Worm (Caenorhabditis elegans) whole organism, early embryonic: ENCODE results near the gene fbxa-47.

Experiments
- B0310.2 ChIP-seq: sonication (generic microtip); optimal IDR thresholded peaks from 2 replicates; lab custom pipeline; 2016; ENCODE audit warnings: mild to moderate bottlenecking, missing genetic modification characterization, missing compliant biosample characterization
- aly-1 ChIP-seq: sonication (generic microtip); optimal IDR thresholded peaks from 2 replicates; lab custom pipeline; 2016; ENCODE audit warnings: missing genetic modification characterization, missing compliant biosample characterization
- ama-1 ChIP-seq: fragments of 150-350 bp; optimal IDR thresholded peaks from 2 replicates; lab custom pipeline; 2014
- ceh-13 ChIP-seq: fragments of 200-800 bp; sonication (Bioruptor generic); optimal IDR thresholded peaks from 2 replicates; lab custom pipeline; 2018; ENCODE audit warnings: mild to moderate bottlenecking, missing genetic modification characterization, missing compliant biosample characterization
- ceh-36 ChIP-seq: sonication (generic microtip); optimal IDR thresholded peaks from 2 replicates; lab custom pipeline; 2016; ENCODE audit warnings: missing genetic modification characterization, inconsistent platforms, missing compliant biosample characterization
- ets-7 ChIP-seq: sonication (generic microtip); optimal IDR thresholded peaks from 2 replicates; lab custom pipeline; 2016; ENCODE audit warnings: missing genotype, missing genetic modification characterization, missing compliant biosample characterization
- flt-1 ChIP-seq: fragments of 200-800 bp; sonication (Bioruptor generic); IDR thresholded peaks from 2 replicates; pipeline ENCODE4 v1.3.6; 2022; ENCODE audit warnings: missing genetic modification characterization, missing compliant biosample characterization
- hmg-4 ChIP-seq: fragments of 200-800 bp; sonication (Bioruptor generic); optimal IDR thresholded peaks from 2 replicates; lab custom pipeline; 2018; ENCODE audit warnings: mild to moderate bottlenecking, missing genetic modification characterization, missing compliant biosample characterization
- sea-1 ChIP-seq: fragments of 200-800 bp; sonication (Bioruptor generic); conservative IDR thresholded peaks from 2 replicates; pipeline ENCODE4 v1.3.6; 2022; ENCODE audit warnings: missing genetic modification characterization, missing compliant biosample characterization
- tbx-37 ChIP-seq: fragments of 200-800 bp; sonication (Bioruptor generic); conservative IDR thresholded peaks from 2 replicates; pipeline ENCODE4 v1.3.6; 2022; ENCODE audit warnings: missing genetic modification reagents, missing genetic modification characterization, missing compliant biosample characterization

DNA sequence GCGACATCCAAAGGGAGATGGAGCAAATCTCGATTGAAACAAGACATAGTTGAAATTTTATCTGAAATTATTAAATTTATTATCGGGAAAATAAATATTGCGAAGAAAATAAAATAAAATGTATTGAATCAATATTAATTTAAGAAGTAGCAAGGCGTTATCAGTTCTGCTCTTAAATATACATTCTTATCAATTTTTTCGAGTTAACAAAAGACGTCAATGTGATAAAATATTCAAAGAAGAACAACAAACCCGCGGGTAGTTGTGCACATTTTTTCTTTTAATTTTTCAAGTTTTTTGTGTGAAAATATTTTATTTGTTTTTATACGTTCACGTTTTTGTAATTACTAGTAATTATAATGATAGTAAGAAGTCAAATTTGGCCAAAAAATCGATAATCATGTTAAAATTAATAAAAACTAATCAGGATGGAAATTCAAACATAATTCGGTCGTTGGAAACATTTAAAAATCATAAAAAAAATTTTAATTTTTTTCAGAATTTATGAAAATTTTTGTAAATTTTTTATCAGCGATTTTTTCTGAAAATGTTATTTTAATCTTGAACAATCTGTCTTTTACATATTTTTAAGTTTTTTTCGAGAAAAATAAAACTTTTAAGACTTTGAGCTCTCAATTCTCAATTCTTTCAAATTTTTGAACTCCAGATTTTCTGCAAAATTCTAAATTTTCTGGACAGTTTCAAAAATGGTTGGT lies 33.9 kb upstream of the fbxa-47 start, which contains the start of gene fbxa-9:
- TF ChIP-seq B0310.2 (tag; lab: Kevin White, UChicago), result no peak
- no peak for TF ChIP-seq ama-1
- no peak for TF ChIP-seq ceh-36
- TF ChIP-seq hmg-4 (GFP tag; lab: Kevin White, UChicago), result no peak
- TF ChIP-seq tbx-37 (GFP tag; lab: Robert Waterston, UW), result no peak
- no peak for TF ChIP-seq flt-1
- no peak for TF ChIP-seq ets-7 (tag; lab: Kevin White, UChicago)
- no peak for TF ChIP-seq sea-1 (GFP tag; lab: Robert Waterston, UW)
- TF ChIP-seq ceh-13, result no peak
- TF ChIP-seq aly-1 (tag; lab: Kevin White, UChicago), result no peak
